Fruit fly (Drosophila melanogaster): ENCODE results near the gene msl-2.
A peak's percentile ranks its signal among the peaks of the same experiment; 100 is the strongest.

Gene msl-2

dm6 chr2L:3477057-3477755 is 11.3 kb upstream of the msl-2 start (continued):
- no peak for TF ChIP-seq Spps (tag; optimal IDR thresholded peaks at IDR 0.05)
- no peak for TF ChIP-seq Nf-YC (tag; optimal IDR thresholded peaks at IDR 0.05)
- TF ChIP-seq HLHmδ (GFP tag; optimal IDR thresholded peaks at IDR 0.05) = no peak
- no peak for TF ChIP-seq Dad (GFP tag; optimal IDR thresholded peaks at IDR 0.05)
- no peak for TF ChIP-seq CG17328 (GFP tag; IDR thresholded peaks at IDR 0.05)
- peak; percentile 25 for TF ChIP-seq disco-r (GFP tag; optimal IDR thresholded peaks at IDR 0.05)
- peak; percentile 37; the same call in 1 of the 3 replicates for TF ChIP-seq Mrtf (GFP tag; IDR thresholded peaks at IDR 0.05)
- peak; percentile 29 for TF ChIP-seq CG1792 (GFP tag; optimal IDR thresholded peaks at IDR 0.05)
- peak; percentile 5 for TF ChIP-seq her (GFP tag; optimal IDR thresholded peaks at IDR 0.05)
- no peak for TF ChIP-seq bbx (GFP tag; IDR thresholded peaks at IDR 0.05; ENCODE audit: partially characterized antibody)
- TF ChIP-seq CG2199 (GFP tag; IDR thresholded peaks at IDR 0.05) = no peak
- peak; percentile 95 for TF ChIP-seq sr (GFP tag; IDR thresholded peaks at IDR 0.05)
- no peak; the same call in none of the 2 replicates for TF ChIP-seq al (GFP tag; IDR thresholded peaks at IDR 0.05)
- peak; percentile 50 for TF ChIP-seq Bteb2 (GFP tag; optimal IDR thresholded peaks at IDR 0.05)
- peak; percentile 51 for TF ChIP-seq HLH54F (GFP tag; optimal IDR thresholded peaks at IDR 0.05)
- peak in 1 of 2 experiments; percentile 11 for TF ChIP-seq pan (optimal IDR thresholded peaks at IDR 0.05)
- TF ChIP-seq pan (GFP tag; optimal IDR thresholded peaks at IDR 0.05 in 1 of 2, IDR thresholded peaks at IDR 0.05 in 1 of 2) = no peak
- TF ChIP-seq ems (GFP tag; optimal IDR thresholded peaks at IDR 0.05) = peak; percentile 22
- no peak for TF ChIP-seq CG12219 (GFP tag; optimal IDR thresholded peaks at IDR 0.05)
- no peak for TF ChIP-seq Myb (GFP tag; optimal IDR thresholded peaks at IDR 0.05)
- TF ChIP-seq CG10654 (GFP tag; optimal IDR thresholded peaks at IDR 0.05) = peak; percentile 13
- TF ChIP-seq crp (GFP tag; optimal IDR thresholded peaks at IDR 0.05) = no peak
- TF ChIP-seq ind (GFP tag; optimal IDR thresholded peaks at IDR 0.05) = peak; percentile 15
- TF ChIP-seq emc (GFP tag; optimal IDR thresholded peaks at IDR 0.05) = no peak
- no peak for TF ChIP-seq oc (tag; optimal IDR thresholded peaks at IDR 0.05)
- no peak for TF ChIP-seq Dip2 (GFP tag; IDR thresholded peaks at IDR 0.05)
- TF ChIP-seq Usf (GFP tag; optimal IDR thresholded peaks at IDR 0.05) = no peak
- TF ChIP-seq CG18764 (GFP tag; optimal IDR thresholded peaks at IDR 0.05) = no peak
- no peak for TF ChIP-seq Side (GFP tag; optimal IDR thresholded peaks at IDR 0.05)
- TF ChIP-seq eve (GFP tag; optimal IDR thresholded peaks at IDR 0.05) = no peak
- TF ChIP-seq trem (tag; optimal IDR thresholded peaks at IDR 0.05) = no peak
- TF ChIP-seq ara (GFP tag; IDR thresholded peaks at IDR 0.05) = no peak
- TF ChIP-seq gcm2 (GFP tag; optimal IDR thresholded peaks at IDR 0.05) = no peak
- peak; percentile 50 for TF ChIP-seq Oli (tag; optimal IDR thresholded peaks at IDR 0.05)
- TF ChIP-seq HmgZ (tag; optimal IDR thresholded peaks at IDR 0.05) = no peak
- TF ChIP-seq CG9437 (GFP tag; optimal IDR thresholded peaks at IDR 0.05) = peak; percentile 48
- TF ChIP-seq zen (tag; optimal IDR thresholded peaks at IDR 0.05) = no peak
- no peak; the same call in 3 of the 4 replicates for TF ChIP-seq Gug (GFP tag; IDR thresholded peaks at IDR 0.05)
- TF ChIP-seq run (tag; optimal IDR thresholded peaks at IDR 0.05) = no peak
- no peak for TF ChIP-seq Doc2 (GFP tag; IDR thresholded peaks at IDR 0.05)
- TF ChIP-seq tgo (GFP tag; IDR thresholded peaks at IDR 0.05) = no peak
- no peak for TF ChIP-seq CG8478 (optimal IDR thresholded peaks at IDR 0.05)
- TF ChIP-seq CG1233 (GFP tag; optimal IDR thresholded peaks at IDR 0.05) = peak; percentile 16
- TF ChIP-seq grn (GFP tag; optimal IDR thresholded peaks at IDR 0.05) = no peak
- peak; percentile 3 to 44 for TF ChIP-seq chif (GFP tag; optimal IDR thresholded peaks at IDR 0.05)
- TF ChIP-seq Xbp1 (GFP tag; optimal IDR thresholded peaks at IDR 0.05) = peak; percentile 32
- TF ChIP-seq CG12104 (GFP tag; optimal IDR thresholded peaks at IDR 0.05) = no peak
- no peak for TF ChIP-seq Bdp1 (GFP tag; optimal IDR thresholded peaks at IDR 0.05)
- TF ChIP-seq toy (GFP tag; IDR thresholded peaks at IDR 0.05) = no peak
- TF ChIP-seq br (optimal IDR thresholded peaks at IDR 0.05) = no peak
- TF ChIP-seq onecut (GFP tag; IDR thresholded peaks at IDR 0.05) = no peak
- no peak for TF ChIP-seq stwl (tag; optimal IDR thresholded peaks at IDR 0.05)
- TF ChIP-seq Ets65A (GFP tag) = peak; percentile 87
